Worm (Caenorhabditis elegans) whole organism, L3 larva: ENCODE measurements around the gene R11G1.7.
A peak's percentile ranks its signal among the peaks of the same experiment; 100 is the strongest.

ENCODE experiments used
- ZK546.5 ChIP-seq: sonication (generic microtip); optimal IDR thresholded peaks from 2 replicates; lab custom pipeline; 2017; ENCODE audit warnings: missing biosample characterization, missing genetic modification characterization
- ama-1 ChIP-seq: fragments of 150-350 bp; optimal IDR thresholded peaks from 2 replicates; lab custom pipeline; 2018
- ceh-28 ChIP-seq: fragments of 150-350 bp; optimal IDR thresholded peaks from 2 replicates; lab custom pipeline; 2014; ENCODE audit warnings: missing biosample characterization, missing genetic modification reagents, missing genetic modification characterization
- ceh-82 ChIP-seq: fragments of 150-350 bp; optimal IDR thresholded peaks from 2 replicates; lab custom pipeline; 2014; ENCODE audit warnings: missing biosample characterization, missing genetic modification characterization
- ceh-9 ChIP-seq: sonication (generic microtip); optimal IDR thresholded peaks from 2 replicates; lab custom pipeline; 2018; ENCODE audit warnings: missing biosample characterization, missing genetic modification characterization
- daf-12 ChIP-seq: fragments of 150-350 bp; optimal IDR thresholded peaks from 2 replicates; lab custom pipeline; 2014; ENCODE audit warnings: missing biosample characterization, missing genetic modification reagents, missing genetic modification characterization
- egl-27 ChIP-seq: sonication (generic microtip); optimal IDR thresholded peaks from 4 replicates; lab custom pipeline; 2017; ENCODE audit warnings: missing biosample characterization, missing genetic modification reagents, missing genetic modification characterization
- egl-5 ChIP-seq: fragments of 150-350 bp; optimal IDR thresholded peaks from 2 replicates; lab custom pipeline; 2017; ENCODE audit warnings: missing biosample characterization, missing genetic modification reagents, missing genetic modification characterization, inconsistent platforms
- elt-1 ChIP-seq: fragments of 150-350 bp; optimal IDR thresholded peaks from 2 replicates; lab custom pipeline; 2014; ENCODE audit warnings: missing biosample characterization, missing genetic modification characterization
- elt-2 ChIP-seq: sonication (generic microtip); optimal IDR thresholded peaks from 2 replicates; lab custom pipeline; 2016; ENCODE audit warnings: missing genetic modification reagents, mild to moderate bottlenecking, missing genetic modification characterization, missing compliant biosample characterization
- eor-1 ChIP-seq, 2 experiments: fragments of 150-350 bp; optimal IDR thresholded peaks; 2 replicates each; lab custom pipeline; 2014 to 2018; ENCODE audit warnings: missing biosample characterization in 2 of 2, missing genetic modification characterization in 2 of 2
- fkh-10 ChIP-seq: sonication (generic microtip); optimal IDR thresholded peaks from 2 replicates; lab custom pipeline; 2017; ENCODE audit warnings: missing biosample characterization, missing genetic modification reagents, missing genetic modification characterization
- fkh-2 ChIP-seq: fragments of 150-350 bp; optimal IDR thresholded peaks from 2 replicates; lab custom pipeline; 2014; ENCODE audit warnings: missing biosample characterization, missing genetic modification reagents, missing genetic modification characterization
- fos-1 ChIP-seq: fragments of 150-350 bp; optimal IDR thresholded peaks from 2 replicates; lab custom pipeline; 2014; ENCODE audit warnings: missing biosample characterization, missing genetic modification characterization
- hmg-11 ChIP-seq: sonication (generic microtip); optimal IDR thresholded peaks from 2 replicates; lab custom pipeline; 2016; ENCODE audit warnings: missing genetic modification characterization, missing compliant biosample characterization
- jun-1 ChIP-seq: fragments of 150-350 bp; optimal IDR thresholded peaks from 2 replicates; lab custom pipeline; 2014; ENCODE audit warnings: missing biosample characterization, missing genetic modification reagents, missing genetic modification characterization
- lin-15B ChIP-seq: fragments of 150-350 bp; optimal IDR thresholded peaks from 2 replicates; lab custom pipeline; 2014; ENCODE audit warnings: missing biosample characterization, missing genetic modification characterization
- lsy-12 ChIP-seq: sonication (generic microtip); optimal IDR thresholded peaks from 2 replicates; lab custom pipeline; 2016; ENCODE audit warnings: mild to moderate bottlenecking, missing genetic modification characterization, missing compliant biosample characterization
- mdl-1 ChIP-seq: fragments of 150-350 bp; optimal IDR thresholded peaks from 2 replicates; lab custom pipeline; 2014; ENCODE audit warnings: missing biosample characterization, missing genetic modification characterization
- mml-1 ChIP-seq: fragments of 150-350 bp; sonication (generic microtip); optimal IDR thresholded peaks from 3 replicates; lab custom pipeline; 2014; ENCODE audit warnings: missing biosample characterization, missing genetic modification characterization
- nfya-1 ChIP-seq: sonication (generic microtip); optimal IDR thresholded peaks from 2 replicates; lab custom pipeline; 2017; ENCODE audit warnings: missing genetic modification characterization, mild to moderate bottlenecking, missing compliant biosample characterization, antibody characterized with exemption, moderate library complexity; ENCODE audit not compliant: insufficient read depth
- nhr-11 ChIP-seq: fragments of 150-350 bp; optimal IDR thresholded peaks from 2 replicates; lab custom pipeline; 2014; ENCODE audit warnings: missing biosample characterization, missing genetic modification characterization
- nhr-12 ChIP-seq: fragments of 150-350 bp; optimal IDR thresholded peaks from 2 replicates; lab custom pipeline; 2014; ENCODE audit warnings: missing biosample characterization, missing genetic modification characterization
- nhr-23 ChIP-seq: fragments of 150-350 bp; optimal IDR thresholded peaks from 2 replicates; lab custom pipeline; 2014; ENCODE audit warnings: missing biosample characterization, missing genetic modification reagents, missing genetic modification characterization
- nhr-25 ChIP-seq: sonication (generic microtip); optimal IDR thresholded peaks from 2 replicates; lab custom pipeline; 2017; ENCODE audit warnings: missing biosample characterization, missing genetic modification characterization
- nhr-28 ChIP-seq: fragments of 150-350 bp; optimal IDR thresholded peaks from 2 replicates; lab custom pipeline; 2014; ENCODE audit warnings: missing biosample characterization, missing genetic modification characterization
- nhr-43 ChIP-seq: sonication (generic microtip); optimal IDR thresholded peaks from 2 replicates; lab custom pipeline; 2016; ENCODE audit warnings: mild to moderate bottlenecking, missing genetic modification characterization, missing compliant biosample characterization; ENCODE audit not compliant: poor library complexity, severe bottlenecking
- nhr-67 ChIP-seq: fragments of 150-350 bp; optimal IDR thresholded peaks from 2 replicates; lab custom pipeline; 2014; ENCODE audit warnings: missing biosample characterization, missing genetic modification characterization
- nhr-76 ChIP-seq: fragments of 150-350 bp; sonication (generic microtip); optimal IDR thresholded peaks from 5 replicates; lab custom pipeline; 2014; ENCODE audit warnings: missing biosample characterization, missing genetic modification characterization
- pqm-1 ChIP-seq: fragments of 150-350 bp; optimal IDR thresholded peaks from 2 replicates; lab custom pipeline; 2017; ENCODE audit warnings: missing biosample characterization, missing genetic modification characterization, inconsistent platforms
- sea-2 ChIP-seq: fragments of 150-350 bp; sonication (generic microtip); optimal IDR thresholded peaks from 4 replicates; lab custom pipeline; 2014; ENCODE audit warnings: missing biosample characterization, missing genetic modification reagents, missing genetic modification characterization
- snpc-4 ChIP-seq: fragments of 150-350 bp; optimal IDR thresholded peaks from 2 replicates; lab custom pipeline; 2014; ENCODE audit warnings: missing biosample characterization, missing genetic modification characterization
- unc-39 ChIP-seq: sonication (generic microtip); optimal IDR thresholded peaks from 4 replicates; lab custom pipeline; 2017; ENCODE audit warnings: missing biosample characterization, missing genetic modification characterization
- unc-62 ChIP-seq: fragments of 150-350 bp; sonication (generic microtip); optimal IDR thresholded peaks from 4 replicates; lab custom pipeline; 2014; ENCODE audit warnings: missing biosample characterization, missing genetic modification reagents, missing genetic modification characterization
- ztf-11 ChIP-seq: fragments of 150-350 bp; optimal IDR thresholded peaks from 2 replicates; lab custom pipeline; 2014; ENCODE audit warnings: missing biosample characterization, missing genetic modification characterization
- ztf-4 ChIP-seq: fragments of 150-350 bp; optimal IDR thresholded peaks from 2 replicates; lab custom pipeline; 2014; ENCODE audit warnings: missing biosample characterization, missing genetic modification characterization

Gene R11G1.7

DNA sequence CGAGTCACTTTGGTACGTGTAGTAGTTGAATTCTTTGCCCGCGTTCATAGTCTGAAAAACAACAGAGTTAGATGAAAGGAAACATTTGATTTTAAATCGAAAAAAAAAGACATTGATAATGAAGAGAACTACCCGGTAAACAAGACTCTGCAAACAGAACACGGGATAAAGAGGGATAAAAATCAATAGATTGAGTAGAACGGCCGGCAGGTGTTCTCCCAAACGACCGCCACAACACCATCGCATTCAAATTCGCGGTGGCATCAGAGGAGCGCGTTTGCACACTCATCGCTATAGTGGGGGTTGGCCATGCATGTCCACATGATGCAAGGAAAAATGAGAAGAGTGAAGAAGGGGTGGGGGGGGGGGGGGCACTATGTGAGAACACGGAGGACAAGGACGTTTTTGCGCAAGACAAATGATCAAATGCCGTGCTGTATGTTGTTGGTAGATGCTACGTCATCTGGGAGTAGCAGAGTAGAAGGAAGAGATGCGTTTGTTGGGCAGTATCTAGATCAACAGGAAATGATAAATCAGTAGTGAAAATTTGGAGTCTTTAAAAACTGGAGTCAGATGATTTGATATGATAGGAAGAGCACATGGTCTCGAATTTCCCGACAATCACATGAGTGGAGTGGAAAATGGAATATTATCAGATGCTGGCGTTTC, 22.6 kb downstream of the R11G1.7 start, which contains the start of gene tag-52 (continued):
- TF ChIP-seq mdl-1 (tag; lab: Kevin White, UChicago) (no peak), fos-1 (tag; lab: Kevin White, UChicago) (no peak), lin-15B (tag; lab: Kevin White, UChicago) (peak; percentile 32), nhr-43 (tag; lab: Kevin White, UChicago) (peak; percentile 9), elt-2 (tag; lab: Kevin White, UChicago) (peak; percentile 86), ama-1 (lab: Kevin White, UChicago) (no peak), nhr-12 (no peak), nhr-25 (tag; lab: Kevin White, UChicago) (peak; percentile 8), nfya-1 (peak; percentile 31), ztf-11 (tag; lab: Kevin White, UChicago) (no peak), nhr-23 (tag; lab: Kevin White, UChicago) (no peak), elt-1 (tag; lab: Kevin White, UChicago) (peak; percentile 50), fkh-10 (GFP tag; lab: Kevin White, UChicago) (no peak), unc-39 (no peak), fkh-2 (tag; lab: Kevin White, UChicago) (no peak), nhr-76 (tag; lab: Kevin White, UChicago) (no peak)
- TF ChIP-seq, all 47 proteins: peak for 13

DNA sequence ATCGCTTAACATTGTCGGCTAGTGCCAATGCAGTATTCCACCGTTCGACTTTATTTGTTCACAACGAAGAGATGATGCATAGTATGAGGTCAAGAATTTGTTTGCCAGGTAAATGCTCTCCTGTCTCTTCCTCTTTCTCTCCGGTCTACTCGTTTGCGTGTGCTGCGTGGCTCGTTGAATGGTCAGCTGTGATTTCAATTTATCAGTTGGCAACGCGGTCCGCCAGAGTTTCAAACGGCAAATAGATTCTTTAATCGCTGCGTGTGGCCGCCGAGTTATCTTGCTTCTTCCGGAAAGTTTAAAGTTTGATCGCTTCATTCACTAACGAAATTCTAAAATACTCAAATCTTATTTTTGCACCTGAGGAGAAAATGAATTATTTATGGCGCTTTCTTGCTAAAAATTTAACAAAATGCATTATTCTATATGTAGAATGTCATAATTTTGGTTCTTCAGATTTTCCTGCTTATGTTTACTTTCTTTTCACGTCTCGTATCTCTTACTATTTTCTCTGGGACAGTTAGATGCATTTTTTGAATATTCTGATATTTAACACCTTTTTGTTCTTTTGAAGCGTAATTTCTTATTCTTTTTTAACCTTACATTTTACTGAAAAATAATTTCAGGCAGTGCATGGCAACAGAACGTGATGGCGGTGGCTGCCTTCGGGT, 24.6 kb downstream of the R11G1.7 start, which contains the start of gene tsp-17:
tsp-17 (plus strand) TSS at position 621 of the 671 bp plus-strand sequence.
- TF ChIP-seq pqm-1 (tag; lab: Kevin White, UChicago): peak; percentile 5
- no peak for TF ChIP-seq daf-12

DNA sequence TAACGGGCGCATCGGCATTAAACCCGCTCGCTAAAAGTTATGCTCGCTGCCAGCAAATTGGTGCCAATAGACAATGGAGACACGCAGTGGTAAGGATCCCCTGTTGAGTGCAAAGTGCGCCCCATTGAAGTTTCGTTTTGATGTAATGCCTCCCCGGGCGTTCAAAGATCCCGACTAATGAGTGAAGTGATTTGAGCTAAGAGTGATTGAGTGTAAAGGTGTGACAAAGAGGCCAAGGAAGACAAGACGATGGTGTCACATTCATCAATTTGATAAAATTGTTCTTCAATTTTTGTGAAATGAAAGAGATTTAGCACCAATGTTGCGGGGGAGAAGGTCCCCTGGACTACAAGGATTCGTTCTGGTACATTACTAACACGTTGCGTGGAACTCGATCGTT, 27.0 kb downstream of the R11G1.7 start:
- TF ChIP-seq nhr-76 (tag; lab: Kevin White, UChicago): no peak
- no peak for TF ChIP-seq unc-39
- TF ChIP-seq unc-62 (GFP tag; lab: Kevin White, UChicago): no peak
- no peak for TF ChIP-seq ceh-28 (tag; lab: Kevin White, UChicago)
- TF ChIP-seq ceh-82 (tag; lab: Kevin White, UChicago): no peak
- no peak for TF ChIP-seq jun-1
- no peak for TF ChIP-seq lsy-12
- no peak for TF ChIP-seq ztf-4 (tag; lab: Kevin White, UChicago)
- no peak for TF ChIP-seq nhr-28 (tag; lab: Kevin White, UChicago)
- TF ChIP-seq ama-1 (lab: Kevin White, UChicago): no peak
- TF ChIP-seq nfya-1: no peak
- TF ChIP-seq elt-2 (tag; lab: Kevin White, UChicago): no peak
- TF ChIP-seq fos-1 (tag; lab: Kevin White, UChicago): no peak
- TF ChIP-seq fkh-2 (tag; lab: Kevin White, UChicago): no peak
- TF ChIP-seq sea-2: no peak
- TF ChIP-seq pqm-1 (tag; lab: Kevin White, UChicago): no peak
- no peak for TF ChIP-seq egl-5 (tag; lab: Kevin White, UChicago)
- no peak for TF ChIP-seq elt-1 (tag; lab: Kevin White, UChicago)
- no peak for TF ChIP-seq nhr-11 (tag; lab: Kevin White, UChicago)
- no peak for TF ChIP-seq hmg-11 (tag; lab: Kevin White, UChicago)

DNA sequence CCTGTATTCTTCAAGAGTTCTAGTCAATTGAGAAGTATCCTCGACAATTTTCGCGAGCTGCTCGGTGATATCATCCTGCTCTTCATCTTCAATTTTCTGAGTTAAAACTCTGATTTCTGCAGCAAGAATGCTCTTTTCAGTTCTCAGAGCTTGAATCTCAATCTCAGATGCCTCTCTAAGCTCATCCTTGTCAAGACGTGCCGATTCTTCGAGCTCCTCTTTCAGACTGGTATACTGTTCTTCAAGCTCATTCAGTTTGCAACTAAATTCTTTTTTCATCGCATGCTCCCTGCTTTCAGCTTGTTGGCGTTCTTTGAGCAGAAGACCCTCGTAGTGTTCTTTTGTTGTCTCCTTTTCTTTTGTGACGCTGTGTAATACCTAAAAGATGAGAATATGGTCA, 30.3 kb downstream of the R11G1.7 start:
- no peak for TF ChIP-seq mml-1
- no peak for TF ChIP-seq pqm-1 (tag; lab: Kevin White, UChicago)
- no peak for TF ChIP-seq egl-27 (tag; lab: Kevin White, UChicago)
- TF ChIP-seq nhr-23 (tag; lab: Kevin White, UChicago): no peak
- no peak for TF ChIP-seq ztf-11 (tag; lab: Kevin White, UChicago)
- no peak for TF ChIP-seq fkh-10 (GFP tag; lab: Kevin White, UChicago)
- no peak for TF ChIP-seq nhr-25 (tag; lab: Kevin White, UChicago)
- no peak for TF ChIP-seq jun-1
- no peak for TF ChIP-seq ceh-82 (tag; lab: Kevin White, UChicago)
- no peak for TF ChIP-seq ceh-28 (tag; lab: Kevin White, UChicago)
- TF ChIP-seq eor-1 (tag; optimal IDR thresholded peaks at IDR 0.05; lab: Kevin White, UChicago): no peak
- TF ChIP-seq nhr-28 (tag; lab: Kevin White, UChicago): no peak
- TF ChIP-seq fos-1 (tag; lab: Kevin White, UChicago): no peak
- no peak for TF ChIP-seq snpc-4 (tag; lab: Kevin White, UChicago)
- TF ChIP-seq ceh-9 (tag; lab: Kevin White, UChicago): no peak
- no peak for TF ChIP-seq ztf-4 (tag; lab: Kevin White, UChicago)
- no peak for TF ChIP-seq ZK546.5 (tag; lab: Kevin White, UChicago)
- TF ChIP-seq nhr-67: no peak
